Fruit fly (Drosophila melanogaster) whole organism, prepupa: ENCODE data around the gene Trx2.
A peak's percentile ranks its signal among the peaks of the same experiment; 100 is the strongest.

Source experiments
- Blimp-1 ChIP-seq: fragments of 200-800 bp; sonication (Bioruptor generic); optimal IDR thresholded peaks from 3 replicates; lab custom pipeline; 2017; ENCODE audit warnings: missing biosample characterization, missing genetic modification characterization, mild to moderate bottlenecking, moderate library complexity, missing genetic modification reagents
- CG10631 ChIP-seq: fragments of 200-800 bp; sonication (Bioruptor generic); optimal IDR thresholded peaks from 2 replicates; lab custom pipeline; 2016; ENCODE audit warnings: missing biosample characterization, missing genetic modification characterization
- CG10669 ChIP-seq: fragments of 200-800 bp; sonication (Bioruptor generic); optimal IDR thresholded peaks from 3 replicates; lab custom pipeline; 2018; ENCODE audit warnings: missing biosample characterization, mild to moderate bottlenecking, missing genetic modification characterization, moderate library complexity
- CG11294 ChIP-seq: fragments of 200-800 bp; sonication (Bioruptor generic); IDR thresholded peaks from 2 replicates; pipeline ENCODE4 v1.3.6; 2022; ENCODE audit warnings: missing biosample characterization, missing genetic modification characterization
- CG11902 ChIP-seq: fragments of 200-800 bp; sonication (Bioruptor generic); optimal IDR thresholded peaks from 3 replicates; lab custom pipeline; 2016; ENCODE audit warnings: missing biosample characterization, missing genetic modification characterization
- CG15336 ChIP-seq: fragments of 200-800 bp; sonication (Bioruptor generic); IDR thresholded peaks from 2 replicates; pipeline ENCODE4 v1.3.6; 2022; ENCODE audit warnings: missing biosample characterization, missing genetic modification characterization
- CG1621 ChIP-seq: fragments of 200-800 bp; sonication (Bioruptor generic); optimal IDR thresholded peaks from 3 replicates; lab custom pipeline; 2018; ENCODE audit warnings: missing biosample characterization, mild to moderate bottlenecking, missing genetic modification characterization
- CG16779 ChIP-seq: fragments of 200-800 bp; sonication (Bioruptor generic); optimal IDR thresholded peaks from 3 replicates; lab custom pipeline; 2017; ENCODE audit warnings: missing biosample characterization, mild to moderate bottlenecking, missing genetic modification characterization
- CG3032 ChIP-seq: fragments of 200-800 bp; optimal IDR thresholded peaks from 2 replicates; lab custom pipeline; 2019; ENCODE audit warnings: missing biosample characterization, mild to moderate bottlenecking, missing genetic modification characterization, moderate library complexity
- CG31627 ChIP-seq: fragments of 200-800 bp; sonication (Bioruptor generic); optimal IDR thresholded peaks from 3 replicates; lab custom pipeline; 2016; ENCODE audit warnings: missing biosample characterization, missing genetic modification characterization
- CG34406 ChIP-seq: fragments of 200-800 bp; sonication (Bioruptor generic); optimal IDR thresholded peaks from 3 replicates; lab custom pipeline; 2016; ENCODE audit warnings: missing biosample characterization, missing genetic modification characterization
- CG3919 ChIP-seq: fragments of 200-800 bp; sonication (Bioruptor generic); optimal IDR thresholded peaks from 3 replicates; lab custom pipeline; 2016; ENCODE audit warnings: missing biosample characterization, missing genetic modification characterization
- CG4318 ChIP-seq: fragments of 200-800 bp; sonication (Bioruptor generic); optimal IDR thresholded peaks from 3 replicates; lab custom pipeline; 2017; ENCODE audit warnings: missing biosample characterization, mild to moderate bottlenecking, missing genetic modification characterization
- CG6163 ChIP-seq: fragments of 200-800 bp; sonication (Bioruptor generic); IDR thresholded peaks from 3 replicates; pipeline ENCODE4 v1.3.6; 2022; ENCODE audit warnings: missing biosample characterization, missing genetic modification characterization
- CG6276 ChIP-seq: fragments of 200-800 bp; sonication (Bioruptor generic); optimal IDR thresholded peaks from 2 replicates; lab custom pipeline; 2017; ENCODE audit warnings: missing biosample characterization, mild to moderate bottlenecking, missing genetic modification characterization
- CG6792 ChIP-seq: fragments of 200-800 bp; sonication (Bioruptor generic); optimal IDR thresholded peaks from 3 replicates; lab custom pipeline; 2016; ENCODE audit warnings: missing biosample characterization, missing genetic modification characterization
- CG6808 ChIP-seq: fragments of 200-800 bp; sonication (Bioruptor generic); optimal IDR thresholded peaks from 3 replicates; lab custom pipeline; 2017; ENCODE audit warnings: missing biosample characterization, missing genetic modification characterization, mild to moderate bottlenecking, moderate library complexity, missing genetic modification reagents
- CG6854 ChIP-seq: fragments of 200-800 bp; sonication (Bioruptor generic); optimal IDR thresholded peaks from 2 replicates; lab custom pipeline; 2017; ENCODE audit warnings: missing biosample characterization, mild to moderate bottlenecking, missing genetic modification characterization
- CG8119 ChIP-seq: fragments of 200-800 bp; sonication (Bioruptor generic); IDR thresholded peaks from 3 replicates; pipeline ENCODE4 v1.3.6; 2022; ENCODE audit warnings: missing biosample characterization, missing genetic modification characterization
- CG8319 ChIP-seq: fragments of 200-800 bp; sonication (Bioruptor generic); optimal IDR thresholded peaks from 3 replicates; lab custom pipeline; 2016; ENCODE audit warnings: missing biosample characterization, missing genetic modification characterization
- CG8632 ChIP-seq: fragments of 200-800 bp; sonication (Bioruptor generic); optimal IDR thresholded peaks from 3 replicates; lab custom pipeline; 2016; ENCODE audit warnings: missing biosample characterization, missing genetic modification characterization
- CG9139 ChIP-seq: fragments of 200-800 bp; sonication (Bioruptor generic); optimal IDR thresholded peaks from 3 replicates; lab custom pipeline; 2017; ENCODE audit warnings: missing biosample characterization, mild to moderate bottlenecking, missing genetic modification characterization
- Eip75B ChIP-seq: fragments of 200-800 bp; sonication (Bioruptor generic); optimal IDR thresholded peaks from 3 replicates; lab custom pipeline; 2016; ENCODE audit warnings: missing biosample characterization, missing genetic modification characterization
- Hr38 ChIP-seq: sonication (Bioruptor generic); optimal IDR thresholded peaks from 2 replicates; lab custom pipeline; 2016; ENCODE audit warnings: missing biosample characterization, missing genetic modification characterization
- Hr39 ChIP-seq: fragments of 200-800 bp; sonication (Bioruptor generic); optimal IDR thresholded peaks from 2 replicates; lab custom pipeline; 2016; ENCODE audit warnings: missing biosample characterization, missing genetic modification characterization
- Hr4 ChIP-seq: fragments of 200-800 bp; sonication (Bioruptor generic); optimal IDR thresholded peaks from 3 replicates; lab custom pipeline; 2016; ENCODE audit warnings: missing biosample characterization, missing genetic modification characterization
- Met ChIP-seq: fragments of 200-800 bp; sonication (Bioruptor generic); optimal IDR thresholded peaks from 3 replicates; lab custom pipeline; 2016; ENCODE audit warnings: missing biosample characterization, missing genetic modification characterization
- OdsH ChIP-seq: fragments of 200-800 bp; sonication (Bioruptor generic); optimal IDR thresholded peaks from 3 replicates; lab custom pipeline; 2016; ENCODE audit warnings: missing biosample characterization, missing genetic modification characterization
- Smox ChIP-seq: fragments of 200-800 bp; sonication (Bioruptor generic); optimal IDR thresholded peaks from 3 replicates; lab custom pipeline; 2016; ENCODE audit warnings: missing biosample characterization, missing genetic modification characterization
- Sox102F ChIP-seq: fragments of 200-800 bp; sonication (Bioruptor generic); optimal IDR thresholded peaks from 2 replicates; lab custom pipeline; 2016; ENCODE audit warnings: missing biosample characterization, mild to moderate bottlenecking, missing genetic modification characterization
- Sox14 ChIP-seq: fragments of 200-800 bp; sonication (Bioruptor generic); optimal IDR thresholded peaks from 3 replicates; lab custom pipeline; 2016; ENCODE audit warnings: missing biosample characterization, missing genetic modification characterization
- Sox15 ChIP-seq: fragments of 200-800 bp; sonication (Bioruptor generic); optimal IDR thresholded peaks from 3 replicates; lab custom pipeline; 2016; ENCODE audit warnings: missing biosample characterization, missing genetic modification characterization
- acj6 ChIP-seq: fragments of 200-800 bp; sonication (Bioruptor generic); optimal IDR thresholded peaks from 3 replicates; lab custom pipeline; 2016; ENCODE audit warnings: missing biosample characterization, missing genetic modification characterization
- cyc ChIP-seq: fragments of 200-800 bp; sonication (Bioruptor generic); optimal IDR thresholded peaks from 3 replicates; lab custom pipeline; 2016; ENCODE audit warnings: missing biosample characterization, missing genetic modification characterization
- dac ChIP-seq: fragments of 200-800 bp; sonication (Bioruptor generic); optimal IDR thresholded peaks from 2 replicates; lab custom pipeline; 2017; ENCODE audit warnings: missing biosample characterization, mild to moderate bottlenecking, missing genetic modification characterization
- dsx ChIP-seq: fragments of 200-800 bp; optimal IDR thresholded peaks from 3 replicates; lab custom pipeline; 2019; ENCODE audit warnings: missing biosample characterization, mild to moderate bottlenecking, missing genetic modification characterization, moderate library complexity; ENCODE audit not compliant: poor library complexity, severe bottlenecking
- esn ChIP-seq: fragments of 200-800 bp; sonication (Bioruptor generic); optimal IDR thresholded peaks from 2 replicates; lab custom pipeline; 2016; ENCODE audit warnings: missing biosample characterization, mild to moderate bottlenecking, missing genetic modification characterization, moderate library complexity
- fd85E ChIP-seq: fragments of 200-800 bp; sonication (Bioruptor generic); optimal IDR thresholded peaks from 3 replicates; lab custom pipeline; 2016; ENCODE audit warnings: missing biosample characterization, missing genetic modification characterization
- fkh ChIP-seq: fragments of 200-800 bp; sonication (Bioruptor generic); optimal IDR thresholded peaks from 3 replicates; lab custom pipeline; 2017; ENCODE audit warnings: missing biosample characterization, mild to moderate bottlenecking, missing genetic modification characterization, moderate library complexity
- lz ChIP-seq: fragments of 200-800 bp; sonication (Bioruptor generic); optimal IDR thresholded peaks from 3 replicates; lab custom pipeline; 2016; ENCODE audit warnings: missing biosample characterization, missing genetic modification characterization
- salr ChIP-seq, 2 experiments: fragments of 200-800 bp; sonication (Bioruptor generic); optimal IDR thresholded peaks; 3 replicates each; lab custom pipeline; 2016 to 2018; ENCODE audit warnings: missing biosample characterization in 2 of 2, missing genetic modification characterization in 2 of 2, mild to moderate bottlenecking in 1 of 2
- spab ChIP-seq: fragments of 200-800 bp; sonication (Bioruptor generic); optimal IDR thresholded peaks from 2 replicates; lab custom pipeline; 2017; ENCODE audit warnings: missing biosample characterization, mild to moderate bottlenecking, missing genetic modification characterization, missing genetic modification reagents
- ss ChIP-seq, 2 experiments: fragments of 200-800 bp; sonication (Bioruptor generic); optimal IDR thresholded peaks; 2 replicates in 1 of 2; 3 replicates in 1 of 2; lab custom pipeline; 2017 to 2018; ENCODE audit warnings: mild to moderate bottlenecking in 2 of 2, missing biosample characterization in 2 of 2, missing genetic modification characterization in 2 of 2, moderate library complexity in 1 of 2
- svp ChIP-seq: fragments of 200-800 bp; sonication (Bioruptor generic); peaks from one replicate; lab custom pipeline; 2016; ENCODE audit warnings: missing biosample characterization, missing genetic modification characterization
- topi ChIP-seq: fragments of 200-800 bp; sonication (Bioruptor generic); optimal IDR thresholded peaks from 3 replicates; lab custom pipeline; 2016; ENCODE audit warnings: missing biosample characterization, missing genetic modification characterization
- vri ChIP-seq: fragments of 200-800 bp; sonication (Bioruptor generic); optimal IDR thresholded peaks from 3 replicates; lab custom pipeline; 2016; ENCODE audit warnings: missing biosample characterization, mild to moderate bottlenecking, missing genetic modification characterization

Gene Trx2

dm6 chr2L:9657269-9658191, 44.6 kb downstream of the Trx2 start:
- no peak for TF ChIP-seq CG4318 (GFP tag; lab: Kevin White, UChicago)
- TF ChIP-seq Sox102F (GFP tag; lab: Kevin White, UChicago), result no peak
- no peak for TF ChIP-seq Hr39 (GFP tag; lab: Kevin White, UChicago)
- no peak for TF ChIP-seq CG6854 (GFP tag; lab: Kevin White, UChicago)
- TF ChIP-seq CG6792 (GFP tag; lab: Kevin White, UChicago), result no peak
- no peak for TF ChIP-seq topi (GFP tag; lab: Kevin White, UChicago)
- TF ChIP-seq dac, result no peak
- no peak for TF ChIP-seq CG11294 (GFP tag; lab: Robert Waterston, UW)
- TF ChIP-seq spab (GFP tag; lab: Kevin White, UChicago), result no peak
- TF ChIP-seq Sox14 (GFP tag; lab: Kevin White, UChicago), result no peak
- TF ChIP-seq, all 60 proteins: peak for 0

- TF ChIP-seq CG16779 (tag; lab: Kevin White, UChicago), result peak; percentile 32
- TF ChIP-seq acj6 (GFP tag; lab: Kevin White, UChicago), result no peak
- no peak for TF ChIP-seq OdsH (GFP tag; lab: Kevin White, UChicago)
- TF ChIP-seq ss (GFP tag; optimal IDR thresholded peaks at IDR 0.05; lab: Kevin White, UChicago), result no peak
- TF ChIP-seq vri (GFP tag; lab: Kevin White, UChicago), result no peak
- peak; percentile 45 for TF ChIP-seq CG34406 (GFP tag; lab: Kevin White, UChicago)
- TF ChIP-seq topi (GFP tag; lab: Kevin White, UChicago), result no peak
- no peak for TF ChIP-seq Blimp-1 (GFP tag; lab: Kevin White, UChicago)
- TF ChIP-seq CG9139 (GFP tag; lab: Kevin White, UChicago), result no peak
- TF ChIP-seq svp (GFP tag; lab: Kevin White, UChicago), result peak; percentile 77
- no peak for TF ChIP-seq CG3032 (tag; lab: Kevin White, UChicago)
- no peak for TF ChIP-seq CG6854 (GFP tag; lab: Kevin White, UChicago)
- peak; percentile 43 for TF ChIP-seq lz (GFP tag; lab: Kevin White, UChicago)
- TF ChIP-seq esn (GFP tag; lab: Kevin White, UChicago), result no peak
- TF ChIP-seq CG31627, result peak; percentile 4
- no peak for TF ChIP-seq CG8319
- TF ChIP-seq CG11902 (GFP tag; lab: Kevin White, UChicago), result no peak
- TF ChIP-seq CG6276 (GFP tag; lab: Kevin White, UChicago), result no peak
- peak; percentile 51 for TF ChIP-seq Met (GFP tag; lab: Kevin White, UChicago)
- no peak for TF ChIP-seq Hr38 (GFP tag; lab: Kevin White, UChicago)
- TF ChIP-seq Sox15 (GFP tag; lab: Kevin White, UChicago), result no peak
- peak; percentile 29 for TF ChIP-seq CG6808 (GFP tag; lab: Kevin White, UChicago)
- no peak for TF ChIP-seq salr (GFP tag; optimal IDR thresholded peaks at IDR 0.05; lab: Kevin White, UChicago)
- TF ChIP-seq cyc (GFP tag; lab: Kevin White, UChicago), result no peak
- peak; percentile 6 for TF ChIP-seq CG4318 (GFP tag; lab: Kevin White, UChicago)
- no peak for TF ChIP-seq fd85E (GFP tag; lab: Kevin White, UChicago)
- TF ChIP-seq Hr39 (GFP tag; lab: Kevin White, UChicago), result no peak
- peak; percentile 52; the same call in 1 of the 3 replicates for TF ChIP-seq CG8119 (GFP tag; lab: Robert Waterston, UW)
- TF ChIP-seq Sox102F (GFP tag; lab: Kevin White, UChicago), result peak; percentile 49
- TF ChIP-seq dsx, result no peak
- TF ChIP-seq Eip75B (GFP tag; lab: Kevin White, UChicago), result peak; percentile 56
- peak; percentile 44 for TF ChIP-seq CG10669
- peak; percentile 13 for TF ChIP-seq Smox
- peak; percentile 15 for TF ChIP-seq CG3919 (GFP tag; lab: Kevin White, UChicago)
- TF ChIP-seq fkh (GFP tag; lab: Kevin White, UChicago), result no peak
- TF ChIP-seq CG11294 (GFP tag; lab: Robert Waterston, UW), result no peak; the same call in 1 of the 2 replicates
- TF ChIP-seq CG10631, result peak; percentile 37
- TF ChIP-seq Hr4 (GFP tag; lab: Kevin White, UChicago), result peak; percentile 44
- TF ChIP-seq CG1621 (tag; lab: Kevin White, UChicago), result no peak
- TF ChIP-seq Sox14 (GFP tag; lab: Kevin White, UChicago), result peak; percentile 20
- TF ChIP-seq CG15336 (GFP tag; lab: Robert Waterston, UW), result peak; percentile 49; the same call in 1 of the 2 replicates
- 0 out of 3 replicates have a peak, but pooled peaks have one; percentile 7 for TF ChIP-seq CG6163 (GFP tag; lab: Robert Waterston, UW)
- TF ChIP-seq CG8632 (GFP tag; lab: Kevin White, UChicago), result peak; percentile 26
These were observed 47.6 kb downstream of the Trx2 start for dm6 chr2L:9660516-9660920.
